Worm (Caenorhabditis elegans) whole organism, L4 larva: ENCODE measurements around the gene F31B12.4.
A peak's percentile ranks its signal among the peaks of the same experiment; 100 is the strongest.

Experiments used
- D1046.2 ChIP-seq: fragments of 200-800 bp; sonication (Bioruptor generic); IDR thresholded peaks from 2 replicates; pipeline ENCODE4 v1.3.6; 2022; ENCODE audit warnings: missing genetic modification characterization, missing compliant biosample characterization
- F10B5.3 ChIP-seq: sonication (generic microtip); optimal IDR thresholded peaks from 2 replicates; lab custom pipeline; 2016; ENCODE audit warnings: mild to moderate bottlenecking, missing genetic modification characterization, missing compliant biosample characterization
- F26F4.8 ChIP-seq: fragments of 200-800 bp; sonication (Bioruptor generic); conservative IDR thresholded peaks from 2 replicates; pipeline ENCODE4 v1.3.6; 2022; ENCODE audit warnings: missing genetic modification characterization, missing compliant biosample characterization
- F37D6.2 ChIP-seq: sonication (generic microtip); optimal IDR thresholded peaks from 2 replicates; lab custom pipeline; 2016; ENCODE audit warnings: mild to moderate bottlenecking, missing genetic modification characterization, missing compliant biosample characterization
- F44E2.7 ChIP-seq: fragments of 200-800 bp; sonication (Bioruptor generic); IDR thresholded peaks from 2 replicates; pipeline ENCODE4 v2.1.2; 2022; ENCODE audit warnings: missing genetic modification characterization, missing compliant biosample characterization
- Y105C5A.15 ChIP-seq: fragments of 200-800 bp; sonication (Bioruptor generic); IDR thresholded peaks from 2 replicates; pipeline ENCODE4 v1.3.6; 2022; ENCODE audit warnings: missing genetic modification characterization, missing compliant biosample characterization
- Y5F2A.4 ChIP-seq: fragments of 200-800 bp; sonication (Bioruptor generic); optimal IDR thresholded peaks from 2 replicates; lab custom pipeline; 2018; ENCODE audit warnings: mild to moderate bottlenecking, missing genetic modification characterization, missing compliant biosample characterization
- Y75B8A.6 ChIP-seq: fragments of 200-800 bp; sonication (Bioruptor generic); IDR thresholded peaks from 2 replicates; pipeline ENCODE4 v1.3.6; 2022; ENCODE audit warnings: missing genetic modification reagents, missing genetic modification characterization, missing compliant biosample characterization
- aha-1 ChIP-seq: fragments of 150-350 bp; peaks from one replicate; lab custom pipeline; 2014; ENCODE audit warnings: missing biosample characterization, missing genetic modification characterization
- attf-4 ChIP-seq: sonication (generic microtip); optimal IDR thresholded peaks from 3 replicates; lab custom pipeline; 2017; ENCODE audit warnings: missing biosample characterization, missing genetic modification characterization
- ceh-28 ChIP-seq: fragments of 150-350 bp; optimal IDR thresholded peaks from 2 replicates; lab custom pipeline; 2014; ENCODE audit warnings: missing biosample characterization, missing genetic modification reagents, missing genetic modification characterization
- ceh-32 ChIP-seq: sonication (generic microtip); optimal IDR thresholded peaks from 2 replicates; lab custom pipeline; 2016; ENCODE audit warnings: mild to moderate bottlenecking, missing genetic modification characterization, missing compliant biosample characterization; ENCODE audit not compliant: poor library complexity
- ceh-44 ChIP-seq: fragments of 200-800 bp; sonication (Bioruptor generic); IDR thresholded peaks from 2 replicates; pipeline ENCODE4 v1.3.6; 2022; ENCODE audit warnings: missing genetic modification reagents, missing genetic modification characterization, missing compliant biosample characterization
- ceh-82 ChIP-seq: sonication (generic microtip); optimal IDR thresholded peaks from 2 replicates; lab custom pipeline; 2017; ENCODE audit warnings: missing biosample characterization, missing genetic modification characterization
- cey-2 ChIP-seq: sonication (generic microtip); optimal IDR thresholded peaks from 3 replicates; lab custom pipeline; 2017; ENCODE audit warnings: missing genetic modification characterization, mild to moderate bottlenecking, missing compliant biosample characterization, antibody characterized with exemption, borderline replicate concordance; ENCODE audit not compliant: insufficient read depth
- daf-12 ChIP-seq: fragments of 150-350 bp; optimal IDR thresholded peaks from 2 replicates; lab custom pipeline; 2014; ENCODE audit warnings: missing biosample characterization, missing genetic modification reagents, missing genetic modification characterization
- dpl-1 ChIP-seq: fragments of 150-350 bp; optimal IDR thresholded peaks from 2 replicates; lab custom pipeline; 2014; ENCODE audit warnings: missing biosample characterization, missing genetic modification reagents, missing genetic modification characterization
- fkh-10 ChIP-seq: fragments of 150-350 bp; optimal IDR thresholded peaks from 2 replicates; lab custom pipeline; 2014; ENCODE audit warnings: missing biosample characterization, missing genetic modification reagents, missing genetic modification characterization
- hlh-11 ChIP-seq: fragments of 200-800 bp; sonication (Bioruptor generic); optimal IDR thresholded peaks from 2 replicates; lab custom pipeline; 2018; ENCODE audit warnings: mild to moderate bottlenecking, missing genetic modification characterization, missing compliant biosample characterization
- hlh-30 ChIP-seq: sonication (generic microtip); optimal IDR thresholded peaks from 2 replicates; lab custom pipeline; 2017; ENCODE audit warnings: antibody characterized with exemption, mild to moderate bottlenecking, missing genetic modification characterization, missing compliant biosample characterization; ENCODE audit not compliant: insufficient read depth
- lin-1 ChIP-seq: fragments of 200-800 bp; sonication (Bioruptor generic); IDR thresholded peaks from 2 replicates; pipeline ENCODE4 v1.3.6; 2022; ENCODE audit warnings: missing genetic modification reagents, missing genetic modification characterization, missing compliant biosample characterization
- lin-38 ChIP-seq: fragments of 200-800 bp; sonication (Bioruptor generic); IDR thresholded peaks from 2 replicates; pipeline ENCODE4 v1.3.6; 2022; ENCODE audit warnings: missing genetic modification reagents, missing genetic modification characterization, missing compliant biosample characterization
- lin-39 ChIP-seq: fragments of 150-350 bp; optimal IDR thresholded peaks from 2 replicates; lab custom pipeline; 2014; ENCODE audit warnings: missing biosample characterization, missing genetic modification reagents, missing genetic modification characterization
- lsy-2 ChIP-seq, 2 experiments: fragments of 150-350 bp in 1 of 2; sonication (generic microtip) in 1 of 2; optimal IDR thresholded peaks; 2 replicates each; lab custom pipeline; 2014 to 2017; ENCODE audit warnings: missing biosample characterization in 2 of 2, missing genetic modification characterization in 2 of 2
- madf-5 ChIP-seq, 2 experiments: fragments of 200-800 bp; sonication (Bioruptor generic); IDR thresholded peaks; 2 replicates each; pipeline ENCODE4 v1.3.6; 2022; ENCODE audit warnings: missing compliant biosample characterization in 2 of 2, missing genetic modification characterization in 2 of 2
- mes-2 ChIP-seq: sonication (generic microtip); optimal IDR thresholded peaks from 2 replicates; lab custom pipeline; 2016; ENCODE audit warnings: missing genotype, mild to moderate bottlenecking, missing genetic modification characterization, missing compliant biosample characterization; ENCODE audit not compliant: poor library complexity, severe bottlenecking
- mxl-2 ChIP-seq: fragments of 200-800 bp; sonication (Bioruptor generic); conservative IDR thresholded peaks from 2 replicates; pipeline ENCODE4 v1.3.6; 2022; ENCODE audit warnings: missing genetic modification reagents, missing genetic modification characterization, missing compliant biosample characterization
- nhr-10 ChIP-seq: fragments of 150-350 bp; optimal IDR thresholded peaks from 2 replicates; lab custom pipeline; 2014; ENCODE audit warnings: missing biosample characterization, missing genetic modification characterization
- nhr-102 ChIP-seq: sonication (generic microtip); optimal IDR thresholded peaks from 2 replicates; lab custom pipeline; 2016; ENCODE audit warnings: mild to moderate bottlenecking, missing genetic modification characterization, moderate library complexity, missing compliant biosample characterization
- nhr-237 ChIP-seq: sonication (generic microtip); optimal IDR thresholded peaks from 2 replicates; lab custom pipeline; 2017; ENCODE audit warnings: missing biosample characterization, missing genetic modification characterization
- nhr-25 ChIP-seq: sonication (generic microtip); optimal IDR thresholded peaks from 2 replicates; lab custom pipeline; 2017; ENCODE audit warnings: missing genetic modification characterization, mild to moderate bottlenecking, missing compliant biosample characterization, antibody characterized with exemption, moderate library complexity, borderline replicate concordance; ENCODE audit not compliant: insufficient read depth
- nhr-28 ChIP-seq: fragments of 150-350 bp; optimal IDR thresholded peaks from 2 replicates; lab custom pipeline; 2014; ENCODE audit warnings: missing biosample characterization, missing genetic modification characterization
- nhr-42 ChIP-seq: fragments of 200-800 bp; sonication (Bioruptor generic); IDR thresholded peaks from 2 replicates; pipeline ENCODE4 v1.3.6; 2022; ENCODE audit warnings: missing genetic modification characterization, missing compliant biosample characterization
- nhr-48 ChIP-seq: sonication (generic microtip); optimal IDR thresholded peaks from 2 replicates; lab custom pipeline; 2016; ENCODE audit warnings: mild to moderate bottlenecking, missing genetic modification characterization, missing compliant biosample characterization
- nhr-6 ChIP-seq: fragments of 150-350 bp; optimal IDR thresholded peaks from 2 replicates; lab custom pipeline; 2014; ENCODE audit warnings: missing biosample characterization, missing genetic modification characterization
- nhr-76 ChIP-seq: fragments of 150-350 bp; optimal IDR thresholded peaks from 2 replicates; lab custom pipeline; 2014; ENCODE audit warnings: missing biosample characterization, missing genetic modification characterization
- pha-4 ChIP-seq, 2 experiments: fragments of 150-350 bp in 1 of 2; fragments of 200-800 bp in 1 of 2; sonication (Bioruptor generic) in 1 of 2; IDR thresholded peaks in 1 of 2; optimal IDR thresholded peaks in 1 of 2; 2 replicates each; pipeline versions ENCODE4 v1.3.6 to Lab custom; 2014 to 2022; ENCODE audit warnings: missing genetic modification characterization in 2 of 2, missing genetic modification reagents in 2 of 2, missing biosample characterization in 1 of 2, missing compliant biosample characterization in 1 of 2
- php-3 ChIP-seq: fragments of 200-800 bp; sonication (Bioruptor generic); IDR thresholded peaks from 2 replicates; pipeline ENCODE4 v1.3.6; 2022; ENCODE audit warnings: missing genetic modification reagents, missing genetic modification characterization, missing compliant biosample characterization
- pqm-1 ChIP-seq: sonication (generic microtip); optimal IDR thresholded peaks from 2 replicates; lab custom pipeline; 2017; ENCODE audit warnings: missing biosample characterization, missing genetic modification characterization
- saeg-2 ChIP-seq: fragments of 200-800 bp; sonication (Bioruptor generic); IDR thresholded peaks from 2 replicates; pipeline ENCODE4 v1.3.6; 2022; ENCODE audit warnings: missing genetic modification reagents, missing genetic modification characterization, missing compliant biosample characterization
- sdz-12 ChIP-seq: fragments of 200-800 bp; sonication (Bioruptor generic); optimal IDR thresholded peaks from 2 replicates; lab custom pipeline; 2018; ENCODE audit warnings: mild to moderate bottlenecking, missing genetic modification characterization, missing compliant biosample characterization
- set-16 ChIP-seq: fragments of 200-800 bp; sonication (Bioruptor generic); IDR thresholded peaks from 2 replicates; pipeline ENCODE4 v1.3.6; 2022; ENCODE audit warnings: missing genetic modification reagents, missing genetic modification characterization, missing compliant biosample characterization
- unc-130 ChIP-seq: sonication (generic microtip); optimal IDR thresholded peaks from 2 replicates; lab custom pipeline; 2016; ENCODE audit warnings: missing genetic modification reagents, missing genetic modification characterization, missing compliant biosample characterization
- zag-1 ChIP-seq: fragments of 150-350 bp; optimal IDR thresholded peaks from 2 replicates; lab custom pipeline; 2014; ENCODE audit warnings: missing biosample characterization, missing genetic modification characterization
- zfp-2 ChIP-seq: sonication (generic microtip); optimal IDR thresholded peaks from 2 replicates; lab custom pipeline; 2016; ENCODE audit warnings: mild to moderate bottlenecking, missing genetic modification characterization, missing compliant biosample characterization
- zfp-3 ChIP-seq: fragments of 200-800 bp; sonication (Bioruptor generic); conservative IDR thresholded peaks from 2 replicates; pipeline ENCODE4 v1.3.6; 2022; ENCODE audit warnings: missing genetic modification reagents, missing genetic modification characterization, missing compliant biosample characterization
- zip-2 ChIP-seq: fragments of 150-350 bp; optimal IDR thresholded peaks from 2 replicates; lab custom pipeline; 2014; ENCODE audit warnings: missing biosample characterization, missing genetic modification characterization
- ztf-11 ChIP-seq: fragments of 150-350 bp; optimal IDR thresholded peaks from 2 replicates; lab custom pipeline; 2014; ENCODE audit warnings: missing biosample characterization, missing genetic modification characterization

Gene F31B12.4

DNA sequence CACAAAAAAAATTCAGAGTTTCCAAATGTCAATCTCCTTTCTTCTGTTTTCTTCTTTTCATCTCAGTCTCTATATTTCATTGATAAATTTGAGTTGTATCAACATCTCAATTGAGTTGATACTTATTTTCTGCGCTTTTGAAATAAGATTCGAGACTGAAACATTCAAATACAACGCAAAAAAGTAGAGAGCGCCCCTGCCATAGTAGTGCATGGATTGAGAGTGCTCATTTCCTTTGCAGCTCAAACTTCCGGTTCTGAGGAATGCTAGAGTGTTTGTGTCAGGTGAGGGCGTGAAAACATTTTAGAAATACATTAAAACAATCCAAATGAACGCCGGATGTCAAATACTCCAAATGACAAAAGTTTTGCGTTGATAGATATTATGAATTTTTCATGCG, 41.2 kb upstream of the F31B12.4 start:
- peak; percentile 85 for TF ChIP-seq aha-1 (tag; lab: Kevin White, UChicago)
- no peak for TF ChIP-seq attf-4 (tag; lab: Kevin White, UChicago)
- TF ChIP-seq, all 104 proteins: peak for 1

DNA sequence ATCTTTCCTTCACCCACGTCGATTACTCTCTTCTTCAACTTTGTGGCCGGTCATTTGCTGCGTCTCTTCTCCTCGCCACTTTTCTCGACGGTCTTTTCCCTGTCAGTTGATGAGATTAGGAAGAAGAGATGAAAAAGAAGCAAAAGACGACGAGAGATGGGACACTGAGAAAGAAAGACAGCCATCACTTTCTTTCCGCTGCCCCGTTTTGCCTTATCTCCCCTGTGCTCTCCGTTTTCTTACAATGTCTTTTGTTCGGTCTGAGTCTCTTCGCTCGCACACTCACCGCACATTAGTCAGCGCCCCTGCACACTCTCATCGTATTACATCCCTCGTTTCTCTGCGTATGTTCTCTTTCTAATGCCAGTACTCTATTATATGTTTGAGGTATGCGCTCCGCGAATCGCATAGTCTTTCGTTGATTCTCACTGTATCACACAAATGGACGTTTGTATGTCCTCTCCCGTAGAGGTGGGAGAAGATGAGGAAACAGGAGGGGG, 38.4 kb upstream of the F31B12.4 start:
- TF ChIP-seq mes-2 (tag; lab: Kevin White, UChicago), result peak; percentile 51
- TF ChIP-seq ceh-32 (tag; lab: Kevin White, UChicago), result peak; percentile 84
- peak; percentile 88 for TF ChIP-seq lin-1 (GFP tag; lab: Robert Waterston, UW)
- peak; percentile 54 for TF ChIP-seq cey-2 (tag; lab: Kevin White, UChicago)
- TF ChIP-seq nhr-102, result peak; percentile 92
- no peak for TF ChIP-seq F26F4.8 (GFP tag; lab: Robert Waterston, UW)
- no peak for TF ChIP-seq D1046.2 (GFP tag; lab: Robert Waterston, UW)
- no peak for TF ChIP-seq Y105C5A.15 (GFP tag; lab: Robert Waterston, UW)
- TF ChIP-seq F44E2.7 (GFP tag; lab: Robert Waterston, UW), result no peak
- peak; percentile 87 for TF ChIP-seq nhr-25
- peak; percentile 97 for TF ChIP-seq hlh-30 (tag; lab: Kevin White, UChicago)
- peak; percentile 88 for TF ChIP-seq F37D6.2 (tag; lab: Kevin White, UChicago)
- TF ChIP-seq ceh-82, result no peak
- peak; percentile 85 for TF ChIP-seq pha-4 (GFP tag; IDR thresholded peaks at IDR 0.05; lab: Robert Waterston, UW)
- no peak for TF ChIP-seq pha-4 (tag; optimal IDR thresholded peaks at IDR 0.05; lab: Kevin White, UChicago)
- TF ChIP-seq zfp-3 (GFP tag; lab: Robert Waterston, UW), result no peak
- TF ChIP-seq nhr-76 (tag; lab: Kevin White, UChicago), result peak; percentile 49
- TF ChIP-seq dpl-1 (GFP tag; lab: Kevin White, UChicago), result peak; percentile 51
- peak; percentile 73; the same call in 1 of the 2 replicates for TF ChIP-seq saeg-2
- TF ChIP-seq nhr-10 (tag; lab: Kevin White, UChicago), result peak; percentile 73
- TF ChIP-seq lsy-2 (tag; optimal IDR thresholded peaks at IDR 0.05; lab: Kevin White, UChicago), result peak; percentile 89 to 91
- TF ChIP-seq daf-12 (tag; lab: Kevin White, UChicago), result no peak
- peak; percentile 83 for TF ChIP-seq set-16 (GFP tag; lab: Robert Waterston, UW)
- no peak for TF ChIP-seq ztf-11 (tag; lab: Kevin White, UChicago)
- TF ChIP-seq F10B5.3 (tag; lab: Kevin White, UChicago), result peak; percentile 77
- TF ChIP-seq nhr-237 (tag; lab: Kevin White, UChicago), result peak; percentile 29
- TF ChIP-seq sdz-12 (GFP tag; lab: Kevin White, UChicago), result no peak
- peak; percentile 88 for TF ChIP-seq nhr-6 (tag; lab: Kevin White, UChicago)
- peak; percentile 98 for TF ChIP-seq fkh-10 (GFP tag; lab: Kevin White, UChicago)
- TF ChIP-seq zfp-2 (tag; lab: Kevin White, UChicago), result peak; percentile 50
- no peak for TF ChIP-seq Y5F2A.4
- TF ChIP-seq lin-38 (GFP tag; lab: Robert Waterston, UW), result peak; percentile 60
- TF ChIP-seq Y75B8A.6 (GFP tag; lab: Robert Waterston, UW), result no peak
- TF ChIP-seq ceh-44, result no peak
- TF ChIP-seq pqm-1 (tag; lab: Kevin White, UChicago), result peak; percentile 24
- peak; percentile 88 for TF ChIP-seq zag-1 (tag; lab: Kevin White, UChicago)
- TF ChIP-seq hlh-11 (tag; lab: Kevin White, UChicago), result peak; percentile 99
- peak; percentile 66; the same call in 1 of the 2 replicates for TF ChIP-seq nhr-42 (GFP tag; lab: Robert Waterston, UW)
- TF ChIP-seq unc-130, result no peak
- TF ChIP-seq madf-5 (GFP tag; IDR thresholded peaks at IDR 0.05; lab: Robert Waterston, UW), result no peak
- TF ChIP-seq ceh-28 (tag; lab: Kevin White, UChicago), result peak; percentile 62
- TF ChIP-seq mxl-2, result peak; percentile 76
- peak; percentile 44; the same call in 1 of the 2 replicates for TF ChIP-seq php-3 (GFP tag; lab: Robert Waterston, UW)
- TF ChIP-seq lin-39 (tag; lab: Kevin White, UChicago), result no peak
- TF ChIP-seq nhr-48 (tag; lab: Kevin White, UChicago), result peak; percentile 98
- TF ChIP-seq zip-2 (tag; lab: Kevin White, UChicago), result peak; percentile 48
- peak; percentile 90 for TF ChIP-seq nhr-28 (tag; lab: Kevin White, UChicago)
